Worm (Caenorhabditis elegans) whole organism, L4 larva: ENCODE data around the gene nas-25.

Experiments
- hlh-30 ChIP-seq: sonication (generic microtip); optimal IDR thresholded peaks from 2 replicates; lab custom pipeline; 2017; ENCODE audit warnings: antibody characterized with exemption, mild to moderate bottlenecking, missing genetic modification characterization, missing compliant biosample characterization; ENCODE audit not compliant: insufficient read depth
- nhr-10 ChIP-seq: fragments of 150-350 bp; optimal IDR thresholded peaks from 2 replicates; lab custom pipeline; 2014; ENCODE audit warnings: missing biosample characterization, missing genetic modification characterization
- unc-130 ChIP-seq: sonication (generic microtip); optimal IDR thresholded peaks from 2 replicates; lab custom pipeline; 2016; ENCODE audit warnings: missing genetic modification reagents, missing genetic modification characterization, missing compliant biosample characterization

DNA sequence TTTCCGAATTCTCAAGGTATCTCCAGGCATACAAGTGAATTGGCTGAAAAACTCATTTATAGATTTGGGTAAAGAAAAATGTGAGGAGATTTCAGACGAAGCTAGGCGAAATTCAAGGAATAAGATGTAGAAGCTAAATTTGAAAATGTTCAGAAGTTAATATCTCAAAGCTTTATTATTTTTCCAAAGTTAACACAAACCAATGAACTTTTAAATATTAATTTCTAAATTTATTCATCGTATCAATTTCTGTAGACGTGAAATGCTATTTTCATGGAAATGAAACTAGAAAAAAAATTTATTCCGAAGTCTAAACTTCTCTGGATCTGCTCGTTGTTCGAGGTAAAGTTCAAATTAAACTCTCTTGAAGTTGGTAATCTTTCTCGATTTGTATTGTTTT is 19.4 kb downstream of the nas-25 start, which contains the start of gene agxt-1:
- TF ChIP-seq unc-130 (GFP tag; lab: Kevin White, UChicago) (no peak), nhr-10 (no peak), hlh-30 (tag; lab: Kevin White, UChicago) (no peak)
